Worm (Caenorhabditis elegans) whole organism, L2 larva: ENCODE data around the gene F54E4.4.

Experiments used
- aly-2 ChIP-seq: fragments of 150-350 bp; optimal IDR thresholded peaks from 2 replicates; lab custom pipeline; 2014; ENCODE audit warnings: missing biosample characterization, missing genetic modification characterization
- ama-1 ChIP-seq: fragments of 150-350 bp; optimal IDR thresholded peaks from 2 replicates; lab custom pipeline; 2018; ENCODE audit warnings: inconsistent platforms
- dmd-4 ChIP-seq: sonication (generic microtip); optimal IDR thresholded peaks from 2 replicates; lab custom pipeline; 2017; ENCODE audit warnings: missing biosample characterization, missing genetic modification characterization
- lin-39 ChIP-seq: fragments of 150-350 bp; optimal IDR thresholded peaks from 2 replicates; lab custom pipeline; 2014; ENCODE audit warnings: missing biosample characterization, missing genetic modification reagents, missing genetic modification characterization
- nhr-237 ChIP-seq: fragments of 150-350 bp; optimal IDR thresholded peaks from 2 replicates; lab custom pipeline; 2014; ENCODE audit warnings: missing biosample characterization, missing genetic modification characterization
- skn-1 ChIP-seq: sonication (generic microtip); optimal IDR thresholded peaks from 2 replicates; lab custom pipeline; 2017; ENCODE audit warnings: missing biosample characterization, missing genetic modification characterization
- snpc-4 ChIP-seq: fragments of 150-350 bp; optimal IDR thresholded peaks from 2 replicates; lab custom pipeline; 2014; ENCODE audit warnings: missing biosample characterization, missing genetic modification characterization
- unc-62 ChIP-seq: fragments of 150-350 bp; optimal IDR thresholded peaks from 2 replicates; lab custom pipeline; 2014; ENCODE audit warnings: missing biosample characterization, missing genetic modification reagents, missing genetic modification characterization
- zag-1 ChIP-seq: fragments of 150-350 bp; optimal IDR thresholded peaks from 2 replicates; lab custom pipeline; 2014; ENCODE audit warnings: missing biosample characterization, missing genetic modification characterization

ce11 chrX:14594825-14595224 lies 50.5 kb downstream of the F54E4.4 start, which contains the start of gene C44H4.8:
- TF ChIP-seq dmd-4 (no peak), unc-62 (GFP tag; lab: Kevin White, UChicago) (no peak), lin-39 (tag; lab: Kevin White, UChicago) (no peak), zag-1 (tag; lab: Kevin White, UChicago) (no peak), aly-2 (tag; lab: Kevin White, UChicago) (no peak), skn-1 (tag; lab: Kevin White, UChicago) (no peak), ama-1 (lab: Kevin White, UChicago) (no peak), nhr-237 (tag; lab: Kevin White, UChicago) (no peak), snpc-4 (no peak)
